Worm (Caenorhabditis elegans): Measurements from ENCODE around the gene thk-1.
"Not testable (repeated sequence)": the region's sequence is repeated elsewhere in the genome, so short reads cannot be mapped to it uniquely, and the experiment has no call there.

thk-1 gene

DNA sequence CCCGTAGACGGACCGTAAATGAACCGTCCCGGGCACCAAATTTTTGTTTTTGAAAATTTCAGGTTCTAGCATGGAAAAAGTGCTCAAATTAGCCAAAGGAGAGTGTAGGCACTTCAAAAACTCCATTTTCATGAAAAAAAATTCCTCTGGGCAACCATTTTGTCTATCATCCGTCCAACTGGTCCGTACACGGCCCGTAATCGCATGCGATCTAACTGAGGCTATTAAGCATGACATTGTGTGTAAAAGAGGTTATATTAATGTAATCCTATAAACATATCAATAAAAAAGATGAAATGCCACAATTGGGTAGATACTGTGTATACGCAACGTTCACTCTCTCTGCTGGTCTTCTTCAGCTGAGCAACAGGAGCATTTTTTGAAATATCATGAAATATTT lies 41.3 kb upstream of the thk-1 start, which contains the start of gene R09E10.1:
TSS of gene R09E10.1 (minus strand) at position 101 of the 400 bp plus-strand sequence.
- TF ChIP-seq ztf-11, unc-39, ZK546.5 (tag; optimal IDR thresholded peaks at IDR 0.05): not testable (repeated sequence)

DNA sequence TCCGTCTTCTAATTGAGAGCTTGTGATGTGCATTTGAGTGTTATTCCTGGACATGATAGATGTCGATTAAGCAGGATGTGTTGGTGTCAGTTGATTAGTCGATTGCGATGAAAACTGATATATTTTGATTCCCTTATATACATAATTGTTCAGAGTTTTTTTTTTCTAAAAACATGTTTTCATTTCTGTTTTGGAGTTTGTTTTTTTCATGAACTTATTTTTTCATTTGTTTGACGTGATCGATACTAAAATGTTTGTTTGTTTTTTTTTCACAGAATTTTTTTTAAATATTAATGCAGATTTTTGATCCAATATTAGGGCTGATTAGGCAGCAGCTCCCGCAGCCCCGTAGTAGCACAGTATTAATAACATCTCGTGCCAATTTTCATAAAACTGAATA lies 36.8 kb upstream of the thk-1 start, which contains the start of gene R09E10.2:
TSS of gene R09E10.2 (minus strand) at position 101 of the 400 bp plus-strand sequence.
- TF ChIP-seq ztf-11 (tag; optimal IDR thresholded peaks at IDR 0.05) (no peak), skn-1 (tag; optimal IDR thresholded peaks at IDR 0.05) (no peak), daf-12 (tag; optimal IDR thresholded peaks at IDR 0.05) (no peak), nfya-1 (tag; optimal IDR thresholded peaks at IDR 0.05; ENCODE audit: insufficient read depth) (no peak), jun-1 (tag; optimal IDR thresholded peaks at IDR 0.05) (no peak), ZK546.5 (tag; optimal IDR thresholded peaks at IDR 0.05) (no peak), ceh-28 (tag; optimal IDR thresholded peaks at IDR 0.05) (no peak), nhr-12 (tag; optimal IDR thresholded peaks at IDR 0.05) (no peak), zag-1 (tag; optimal IDR thresholded peaks at IDR 0.05) (no peak), nhr-76 (tag; optimal IDR thresholded peaks at IDR 0.05) (no peak), hmg-11 (tag; optimal IDR thresholded peaks at IDR 0.05) (no peak), nhr-28 (tag; optimal IDR thresholded peaks at IDR 0.05) (no peak), elt-2 (tag; optimal IDR thresholded peaks at IDR 0.05) (no peak)

DNA sequence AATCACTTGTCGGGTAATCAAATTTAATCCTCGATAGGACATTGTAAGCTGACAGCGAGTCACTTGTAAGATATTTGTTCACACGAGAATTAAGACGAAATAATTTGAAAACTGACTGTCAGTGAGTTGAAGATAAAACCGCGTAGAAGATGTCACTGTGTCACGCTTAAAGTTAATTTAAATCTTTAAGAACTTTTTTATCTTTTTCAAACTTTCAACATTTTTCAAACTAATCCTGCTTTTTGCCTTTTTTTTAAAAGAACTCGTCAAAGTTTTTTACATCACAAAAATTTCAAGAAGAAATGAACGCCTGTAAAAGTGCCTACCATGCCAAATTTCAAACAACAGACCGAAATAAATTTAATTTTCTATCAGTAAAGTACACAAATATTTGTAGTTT lies 32.2 kb upstream of the thk-1 start, which contains the start of gene acs-18:
TSS of gene acs-18 (minus strand) at position 101 of the 400 bp plus-strand sequence.
- TF ChIP-seq nhr-77 (tag; optimal IDR thresholded peaks at IDR 0.05), result no peak
- TF ChIP-seq egl-27 (tag; optimal IDR thresholded peaks at IDR 0.05), result no peak
- no peak for TF ChIP-seq lin-15B (tag; optimal IDR thresholded peaks at IDR 0.05)
- TF ChIP-seq ceh-16 (tag; optimal IDR thresholded peaks at IDR 0.05), result no peak
- TF ChIP-seq snpc-4 (tag; optimal IDR thresholded peaks at IDR 0.05), result no peak

DNA sequence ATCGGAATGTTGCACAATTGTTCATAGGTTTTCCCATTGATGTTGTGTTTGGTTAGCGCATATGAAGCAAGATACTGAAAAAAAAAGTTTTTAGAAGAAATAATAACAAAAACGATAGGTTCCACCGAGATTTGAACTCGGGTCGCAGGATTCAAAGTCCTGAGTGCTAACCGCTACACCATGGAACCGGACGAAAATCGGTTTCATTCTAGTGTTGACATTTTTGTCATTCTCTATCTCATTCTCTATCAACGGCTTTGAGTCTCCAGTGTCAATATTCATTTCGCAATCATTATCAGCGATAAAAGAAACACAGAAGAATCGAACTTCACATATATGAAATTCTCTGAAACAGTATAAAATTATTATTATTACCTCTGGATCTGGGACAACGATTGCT lies 29.7 kb upstream of the thk-1 start:
- TF ChIP-seq nhr-28 (tag; optimal IDR thresholded peaks at IDR 0.05), result no peak
- TF ChIP-seq lsy-12 (tag; optimal IDR thresholded peaks at IDR 0.05), result no peak
- no peak for TF ChIP-seq nhr-23 (tag; optimal IDR thresholded peaks at IDR 0.05)
- TF ChIP-seq ztf-11 (tag; optimal IDR thresholded peaks at IDR 0.05), result no peak
- no peak for TF ChIP-seq mdl-1 (tag; optimal IDR thresholded peaks at IDR 0.05)
- TF ChIP-seq mml-1 (tag; optimal IDR thresholded peaks at IDR 0.05), result no peak
- no peak for TF ChIP-seq pqm-1 (tag; optimal IDR thresholded peaks at IDR 0.05)
- no peak for TF ChIP-seq ZK546.5 (tag; optimal IDR thresholded peaks at IDR 0.05)
- no peak for TF ChIP-seq nhr-67 (tag; optimal IDR thresholded peaks at IDR 0.05)
- TF ChIP-seq egl-27 (tag; optimal IDR thresholded peaks at IDR 0.05), result no peak

DNA sequence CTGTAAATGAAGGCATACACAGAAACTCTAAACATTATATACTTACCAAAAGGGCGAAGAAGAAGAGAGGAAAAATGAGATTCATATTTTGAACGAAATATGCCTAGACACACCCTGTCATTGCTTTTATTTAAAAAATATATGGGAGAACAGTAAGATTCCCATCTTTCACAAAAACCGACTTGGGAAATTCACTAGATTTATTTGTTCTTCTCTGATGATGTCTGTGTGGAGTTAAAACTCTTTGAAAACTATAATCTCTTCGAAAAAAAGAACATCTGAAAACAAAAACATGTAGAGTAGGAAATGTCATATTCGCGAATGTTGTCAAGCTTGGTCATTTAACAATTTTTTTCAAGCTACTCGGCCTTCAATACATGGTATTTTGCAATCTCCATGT lies 28.9 kb upstream of the thk-1 start, which contains the start of gene R09E10.8:
TSS of gene R09E10.8 (minus strand) at position 101 of the 400 bp plus-strand sequence.
- TF ChIP-seq nhr-77 (tag; optimal IDR thresholded peaks at IDR 0.05) (no peak), ceh-16 (tag; optimal IDR thresholded peaks at IDR 0.05) (no peak), ama-1 (optimal IDR thresholded peaks at IDR 0.05) (no peak), ztf-4 (tag; optimal IDR thresholded peaks at IDR 0.05) (no peak)

DNA sequence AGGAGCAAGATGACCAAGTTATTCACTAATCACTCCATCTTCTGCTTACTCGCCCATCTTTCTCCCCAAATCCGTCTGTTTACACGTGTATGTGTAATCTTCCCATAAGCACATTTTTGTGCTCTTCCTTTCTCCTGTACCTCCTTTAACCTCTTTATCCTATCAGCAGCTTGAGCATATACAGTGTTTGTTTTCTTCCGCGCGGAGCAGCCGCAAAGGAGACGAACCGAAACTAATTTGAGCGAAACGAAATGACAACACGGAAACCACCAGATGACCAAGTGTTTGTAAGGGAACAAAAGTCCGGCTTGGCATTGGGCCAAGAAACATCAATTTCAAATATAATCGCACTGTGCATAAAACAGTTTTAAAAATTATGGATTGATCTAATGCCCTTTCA lies 23.0 kb upstream of the thk-1 start:
- no peak for TF ChIP-seq egl-27 (tag; optimal IDR thresholded peaks at IDR 0.05)
- no peak for TF ChIP-seq nhr-77 (tag; optimal IDR thresholded peaks at IDR 0.05)
- TF ChIP-seq jun-1 (tag; optimal IDR thresholded peaks at IDR 0.05), result no peak
- TF ChIP-seq ceh-16 (tag; optimal IDR thresholded peaks at IDR 0.05), result no peak

DNA sequence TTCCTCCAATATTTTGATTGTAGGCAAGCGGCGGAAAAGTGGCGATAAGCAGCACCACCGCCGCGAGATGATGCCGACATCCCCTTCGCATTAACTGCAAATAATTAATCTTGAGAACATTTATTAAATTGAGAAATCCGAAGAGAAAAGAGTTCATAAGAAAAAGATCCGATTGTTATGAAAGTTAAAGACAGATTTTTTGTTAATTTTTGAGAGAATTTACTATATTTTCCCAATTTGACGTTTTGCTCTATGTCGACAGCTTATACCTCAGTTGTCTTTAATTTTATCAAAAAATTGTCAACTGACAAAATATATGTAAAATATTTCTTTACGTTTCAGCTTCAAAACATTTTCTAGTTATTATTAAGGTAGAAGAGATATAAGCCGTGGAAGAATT lies 20.8 kb upstream of the thk-1 start, which contains the start of gene R09E10.5:
TSS of gene R09E10.5 (minus strand) at position 101 of the 400 bp plus-strand sequence.
- TF ChIP-seq nhr-43 (tag; optimal IDR thresholded peaks at IDR 0.05; ENCODE audit: poor library complexity, severe bottlenecking) (no peak), ztf-4 (tag; optimal IDR thresholded peaks at IDR 0.05) (no peak), nhr-25 (tag; optimal IDR thresholded peaks at IDR 0.05) (no peak), sea-2 (GFP tag; optimal IDR thresholded peaks at IDR 0.05) (no peak), elt-1 (tag; optimal IDR thresholded peaks at IDR 0.05) (no peak), ceh-16 (tag; optimal IDR thresholded peaks at IDR 0.05) (no peak), aly-2 (tag; optimal IDR thresholded peaks at IDR 0.05) (no peak), nhr-76 (tag; optimal IDR thresholded peaks at IDR 0.05) (no peak), nhr-28 (tag; optimal IDR thresholded peaks at IDR 0.05) (no peak), mdl-1 (tag; optimal IDR thresholded peaks at IDR 0.05) (no peak), nhr-23 (tag; optimal IDR thresholded peaks at IDR 0.05) (no peak), jun-1 (tag; optimal IDR thresholded peaks at IDR 0.05) (no peak), nhr-11 (tag; optimal IDR thresholded peaks at IDR 0.05) (no peak), lsy-12 (tag; optimal IDR thresholded peaks at IDR 0.05) (no peak), nhr-77 (tag; optimal IDR thresholded peaks at IDR 0.05) (no peak), fkh-2 (tag; optimal IDR thresholded peaks at IDR 0.05) (no peak), R02D3.7 (tag; optimal IDR thresholded peaks at IDR 0.05) (no peak)

All from whole organism, L3 larva.